Fruit fly (Drosophila melanogaster) whole organism, adult: ENCODE measurements around the gene Tis11.
A peak's percentile ranks its signal among the peaks of the same experiment; 100 is the strongest.

Experiments used
- CG11617 ChIP-seq: fragments of 200-800 bp; sonication (Bioruptor generic); optimal IDR thresholded peaks from 2 replicates; lab custom pipeline; 2017; ENCODE audit warnings: mild to moderate bottlenecking, missing biosample characterization, missing genetic modification reagents, missing genetic modification characterization
- CG12768 ChIP-seq: fragments of 200-800 bp; sonication (Bioruptor generic); optimal IDR thresholded peaks from 2 replicates; lab custom pipeline; 2017; ENCODE audit warnings: missing biosample characterization, missing genetic modification characterization, mild to moderate bottlenecking, moderate library complexity, missing genetic modification reagents
- CG14711 ChIP-seq: fragments of 200-800 bp; sonication (Bioruptor generic); optimal IDR thresholded peaks from 2 replicates; lab custom pipeline; 2018; ENCODE audit warnings: missing biosample characterization, mild to moderate bottlenecking, missing genetic modification characterization, moderate library complexity
- CG1620 ChIP-seq: fragments of 200-800 bp; sonication (Bioruptor generic); optimal IDR thresholded peaks from 2 replicates; lab custom pipeline; 2016; ENCODE audit warnings: missing biosample characterization, missing genetic modification characterization
- CG33017 ChIP-seq: fragments of 200-800 bp; sonication (Bioruptor generic); optimal IDR thresholded peaks from 2 replicates; lab custom pipeline; 2018; ENCODE audit warnings: missing biosample characterization, mild to moderate bottlenecking, missing genetic modification characterization, moderate library complexity
- CG5204 ChIP-seq: fragments of 200-800 bp; sonication (Bioruptor generic); optimal IDR thresholded peaks from 2 replicates; lab custom pipeline; 2016; ENCODE audit warnings: missing biosample characterization, missing genetic modification characterization
- CG7045 ChIP-seq: fragments of 200-800 bp; sonication (Bioruptor generic); optimal IDR thresholded peaks from 2 replicates; lab custom pipeline; 2017; ENCODE audit warnings: missing biosample characterization, mild to moderate bottlenecking, missing genetic modification characterization
- CG7101 ChIP-seq: fragments of 200-800 bp; sonication (Bioruptor generic); optimal IDR thresholded peaks from 2 replicates; lab custom pipeline; 2018; ENCODE audit warnings: missing biosample characterization, mild to moderate bottlenecking, missing genetic modification characterization, moderate library complexity
- Clk ChIP-seq: fragments of 200-800 bp; sonication (Bioruptor generic); optimal IDR thresholded peaks from 2 replicates; lab custom pipeline; 2017; ENCODE audit warnings: missing biosample characterization, missing genetic modification characterization
- Crg-1 ChIP-seq: fragments of 200-800 bp; sonication (Bioruptor generic); optimal IDR thresholded peaks from 2 replicates; lab custom pipeline; 2016; ENCODE audit warnings: missing biosample characterization, missing genetic modification characterization
- Hr96 ChIP-seq: fragments of 200-800 bp; sonication (Bioruptor generic); optimal IDR thresholded peaks from 2 replicates; lab custom pipeline; 2016; ENCODE audit warnings: missing biosample characterization, missing genetic modification characterization
- Mnt ChIP-seq: fragments of 200-800 bp; sonication (Bioruptor generic); optimal IDR thresholded peaks from 2 replicates; lab custom pipeline; 2016; ENCODE audit warnings: missing biosample characterization, mild to moderate bottlenecking, missing genetic modification characterization
- bab1 ChIP-seq: fragments of 200-800 bp; sonication (Bioruptor generic); optimal IDR thresholded peaks from 3 replicates; lab custom pipeline; 2019; ENCODE audit warnings: missing biosample characterization, mild to moderate bottlenecking, missing genetic modification characterization, moderate library complexity
- cic ChIP-seq: fragments of 200-800 bp; sonication (Bioruptor generic); optimal IDR thresholded peaks from 2 replicates; lab custom pipeline; 2017; ENCODE audit warnings: missing biosample characterization, mild to moderate bottlenecking, missing genetic modification characterization, moderate library complexity
- cnc ChIP-seq, 2 experiments: fragments of >200 bp; optimal IDR thresholded peaks; 2 replicates each; lab custom pipeline; 2017
- kay ChIP-seq: fragments of 200-800 bp; sonication (Bioruptor generic); peaks from one replicate; lab custom pipeline; 2016; ENCODE audit warnings: missing biosample characterization, missing genetic modification characterization, borderline replicate concordance
- ovo ChIP-seq: fragments of 200-800 bp; sonication (Bioruptor generic); optimal IDR thresholded peaks from 2 replicates; lab custom pipeline; 2016; ENCODE audit warnings: missing biosample characterization, missing genetic modification characterization
- pad ChIP-seq: fragments of 200-800 bp; sonication (Bioruptor generic); optimal IDR thresholded peaks from 3 replicates; lab custom pipeline; 2017; ENCODE audit warnings: missing biosample characterization, missing genetic modification characterization, mild to moderate bottlenecking, moderate library complexity, missing genetic modification reagents
- tj ChIP-seq: fragments of 200-800 bp; sonication (Bioruptor generic); optimal IDR thresholded peaks from 3 replicates; lab custom pipeline; 2017; ENCODE audit warnings: missing biosample characterization, mild to moderate bottlenecking, missing genetic modification characterization, moderate library complexity
- toe ChIP-seq: fragments of 200-800 bp; sonication (Bioruptor generic); optimal IDR thresholded peaks from 2 replicates; lab custom pipeline; 2016; ENCODE audit warnings: missing biosample characterization, missing genetic modification characterization

Gene Tis11

DNA sequence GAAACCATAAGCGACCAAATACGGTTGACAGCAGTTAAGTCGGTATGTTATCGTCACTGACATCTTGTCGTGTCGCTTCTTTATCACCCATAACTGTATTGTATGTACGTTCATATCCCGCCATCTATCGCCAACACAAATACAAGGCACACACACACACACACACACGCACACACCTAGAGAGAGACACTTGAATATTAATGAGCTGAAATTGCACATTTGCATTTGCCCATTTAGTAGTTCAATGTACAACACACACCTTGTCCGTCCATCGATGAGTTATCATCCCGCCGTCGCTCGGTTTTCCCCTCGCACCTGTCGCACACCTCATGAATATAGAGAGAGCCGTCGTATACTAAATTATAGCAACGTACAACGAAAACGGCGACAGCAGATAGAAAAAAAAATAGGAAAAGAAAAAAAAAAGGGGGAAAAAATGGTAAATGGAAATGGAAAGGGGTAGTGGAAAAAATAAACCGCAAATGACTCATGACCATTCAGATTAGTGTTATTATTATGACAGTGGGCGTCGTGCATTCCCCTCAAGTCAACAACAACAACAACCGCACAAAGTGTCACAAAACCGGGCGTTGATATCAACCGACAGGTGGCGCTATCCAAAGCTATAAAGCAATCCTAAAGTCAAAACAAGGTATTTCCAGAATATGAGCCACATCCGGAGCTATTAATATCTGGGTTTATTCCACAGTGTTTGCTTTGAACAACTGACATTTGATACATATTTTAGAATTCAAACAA lies 62.1 kb downstream of the Tis11 start:
- TF ChIP-seq CG12768 (GFP tag; lab: Kevin White, UChicago) = peak; percentile 53
- peak; percentile 69 for TF ChIP-seq cic (GFP tag; lab: Kevin White, UChicago)
- TF ChIP-seq Clk (GFP tag; lab: Kevin White, UChicago) = peak; percentile 14
- TF ChIP-seq kay = peak; percentile 83
- no peak for TF ChIP-seq bab1 (GFP tag; lab: Kevin White, UChicago)
- TF ChIP-seq pad (GFP tag; lab: Kevin White, UChicago) = peak; percentile 52
- TF ChIP-seq ovo (GFP tag; lab: Kevin White, UChicago) = peak; percentile 86
- peak; percentile 15 for TF ChIP-seq CG11617 (GFP tag; lab: Kevin White, UChicago)
- TF ChIP-seq CG14711 (tag; lab: Kevin White, UChicago) = peak; percentile 5
- TF ChIP-seq Mnt = peak; percentile 49
- TF ChIP-seq Hr96 (GFP tag; lab: Kevin White, UChicago) = no peak
- no peak for TF ChIP-seq Crg-1 (GFP tag; lab: Kevin White, UChicago)
- no peak for TF ChIP-seq CG5204 (GFP tag; lab: Kevin White, UChicago)
- TF ChIP-seq tj (GFP tag; lab: Kevin White, UChicago) = peak; percentile 39

DNA sequence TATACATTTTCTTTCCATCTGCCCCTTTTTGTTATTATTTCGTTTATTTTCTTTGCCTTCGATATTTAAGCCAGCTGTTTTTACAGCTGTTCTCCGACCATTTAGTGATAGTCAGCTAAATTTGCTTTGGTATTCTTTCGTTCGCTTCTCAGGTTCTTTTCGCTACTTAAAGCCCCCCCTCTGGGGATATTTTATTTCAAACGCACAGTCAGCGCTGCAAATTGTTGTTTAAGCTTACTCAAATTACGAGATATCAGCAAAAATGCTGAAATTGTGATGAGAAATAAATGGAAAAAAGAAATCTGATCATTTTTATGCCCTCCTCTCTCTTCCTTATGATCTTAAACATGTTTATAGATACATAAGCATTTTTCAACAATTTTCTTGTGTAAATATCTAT lies 62.8 kb downstream of the Tis11 start:
- TF ChIP-seq CG7101 (tag; lab: Kevin White, UChicago) = no peak
- TF ChIP-seq tj (GFP tag; lab: Kevin White, UChicago) = peak; percentile 100
- TF ChIP-seq kay = no peak
- TF ChIP-seq pad (GFP tag; lab: Kevin White, UChicago) = no peak

DNA sequence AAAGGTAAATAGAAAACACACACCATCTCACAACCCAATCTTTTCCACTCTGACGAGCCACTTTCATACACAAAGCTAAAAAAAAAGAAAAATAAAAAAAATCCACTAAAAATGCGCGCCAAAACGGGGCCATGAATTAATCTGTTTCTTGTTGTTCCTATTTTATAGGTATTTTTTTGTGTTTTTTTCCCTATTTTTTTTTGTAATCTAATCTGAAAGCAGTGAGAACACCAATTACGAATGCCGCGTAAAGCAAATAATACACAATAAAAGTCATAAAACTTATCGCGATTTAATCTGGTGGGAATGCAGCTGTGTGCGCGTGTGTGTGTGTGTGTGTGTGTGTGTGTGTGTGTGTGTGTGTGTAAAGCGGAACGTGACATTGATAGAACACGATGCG lies 64.1 kb downstream of the Tis11 start:
- TF ChIP-seq tj (GFP tag; lab: Kevin White, UChicago) = no peak
- no peak for TF ChIP-seq pad (GFP tag; lab: Kevin White, UChicago)
- no peak for TF ChIP-seq CG1620 (GFP tag; lab: Kevin White, UChicago)
- TF ChIP-seq CG12768 (GFP tag; lab: Kevin White, UChicago) = peak; percentile 74
- TF ChIP-seq cnc (optimal IDR thresholded peaks at IDR 0.05; lab: Kevin White, UChicago) = no peak
- no peak for TF ChIP-seq bab1 (GFP tag; lab: Kevin White, UChicago)
- TF ChIP-seq kay = peak; percentile 81
- TF ChIP-seq CG5204 (GFP tag; lab: Kevin White, UChicago) = no peak
- peak; percentile 61 for TF ChIP-seq Hr96 (GFP tag; lab: Kevin White, UChicago)
- no peak for TF ChIP-seq Crg-1 (GFP tag; lab: Kevin White, UChicago)
- peak; percentile 58 for TF ChIP-seq CG11617 (GFP tag; lab: Kevin White, UChicago)
- peak; percentile 96 for TF ChIP-seq cic (GFP tag; lab: Kevin White, UChicago)
- no peak for TF ChIP-seq CG14711 (tag; lab: Kevin White, UChicago)
- peak; percentile 2 for TF ChIP-seq Clk (GFP tag; lab: Kevin White, UChicago)
- peak; percentile 30 for TF ChIP-seq CG7045
- TF ChIP-seq ovo (GFP tag; lab: Kevin White, UChicago) = peak; percentile 51
- TF ChIP-seq CG33017 (tag; lab: Kevin White, UChicago) = peak; percentile 5
- TF ChIP-seq CG7101 (tag; lab: Kevin White, UChicago) = peak; percentile 50
- TF ChIP-seq toe = no peak
- peak; percentile 63 for TF ChIP-seq Mnt

DNA sequence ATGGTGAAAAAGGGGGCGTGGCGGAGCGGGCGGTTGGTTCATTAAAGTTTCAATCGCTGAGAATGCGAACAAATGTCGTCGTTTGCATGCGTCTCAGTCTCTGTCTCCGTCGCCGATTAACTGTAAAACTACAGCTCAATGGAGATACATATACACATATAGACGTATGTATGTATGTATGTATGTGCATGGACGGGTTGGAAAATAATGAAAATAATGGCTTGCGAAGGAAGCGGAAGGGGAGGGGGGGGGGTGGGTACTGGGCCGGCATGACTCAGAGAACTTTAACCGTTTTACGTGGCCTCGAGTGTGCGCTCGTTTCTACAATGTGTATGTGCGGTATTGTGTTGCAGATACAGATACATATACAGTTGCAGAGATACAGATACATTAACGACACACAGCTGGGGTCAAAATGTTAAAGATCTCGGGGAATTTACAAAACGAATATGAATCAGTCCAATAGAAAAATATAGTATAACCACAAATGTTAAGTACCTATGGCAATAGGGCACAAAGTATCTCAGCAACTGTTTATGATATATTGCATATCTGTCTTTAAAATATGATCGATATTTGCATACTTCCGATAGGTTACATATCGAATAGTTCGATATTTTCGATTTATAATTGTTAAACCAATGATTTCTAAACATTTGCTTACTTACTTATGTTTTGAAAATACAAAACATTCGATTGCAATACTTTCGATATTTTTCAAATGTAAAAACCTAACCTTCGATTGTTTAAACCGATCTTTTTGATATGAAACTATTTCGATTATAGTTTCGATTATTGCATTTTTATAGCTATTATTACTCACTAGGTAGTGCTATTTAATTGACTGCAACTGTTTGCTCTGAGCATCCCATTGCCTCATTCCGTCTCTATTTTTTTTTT lies 65.3 kb downstream of the Tis11 start:
- TF ChIP-seq pad (GFP tag; lab: Kevin White, UChicago) (no peak), ovo (GFP tag; lab: Kevin White, UChicago) (peak; percentile 81), CG33017 (tag; lab: Kevin White, UChicago) (peak; percentile 14), CG5204 (GFP tag; lab: Kevin White, UChicago) (peak; percentile 6), CG14711 (tag; lab: Kevin White, UChicago) (no peak), CG11617 (GFP tag; lab: Kevin White, UChicago) (no peak), CG12768 (GFP tag; lab: Kevin White, UChicago) (peak; percentile 22), CG7045 (no peak), kay (peak; percentile 85), tj (GFP tag; lab: Kevin White, UChicago) (peak; percentile 84), CG1620 (GFP tag; lab: Kevin White, UChicago) (no peak), cic (GFP tag; lab: Kevin White, UChicago) (peak; percentile 87), bab1 (GFP tag; lab: Kevin White, UChicago) (no peak), CG7101 (tag; lab: Kevin White, UChicago) (peak; percentile 6), Hr96 (GFP tag; lab: Kevin White, UChicago) (no peak), Clk (GFP tag; lab: Kevin White, UChicago) (no peak), toe (no peak), Mnt (peak; percentile 12), cnc (optimal IDR thresholded peaks at IDR 0.05; lab: Kevin White, UChicago) (no peak), Crg-1 (GFP tag; lab: Kevin White, UChicago) (no peak)
